Fruit fly (Drosophila melanogaster) whole organism, wandering third instar larva: ENCODE results near the gene Ilp7.

Experiments used
- Abd-B ChIP-seq: fragments of >200 bp; optimal IDR thresholded peaks from 2 replicates; lab custom pipeline; 2017; ENCODE audit warnings: missing biosample characterization, missing genetic modification characterization
- CG32264 ChIP-seq: fragments of 200-800 bp; sonication (Bioruptor generic); optimal IDR thresholded peaks from 2 replicates; lab custom pipeline; 2016; ENCODE audit warnings: missing biosample characterization, missing genetic modification characterization
- CG9705 ChIP-seq: fragments of 200-800 bp; sonication (Bioruptor generic); optimal IDR thresholded peaks from 2 replicates; lab custom pipeline; 2018; ENCODE audit warnings: missing biosample characterization, mild to moderate bottlenecking, missing genetic modification characterization
- CrebA ChIP-seq: fragments of 200-800 bp; sonication (Bioruptor generic); optimal IDR thresholded peaks from 2 replicates; lab custom pipeline; 2016; ENCODE audit warnings: missing biosample characterization, mild to moderate bottlenecking, missing genetic modification characterization, borderline replicate concordance
- Dfd ChIP-seq: fragments of >200 bp; optimal IDR thresholded peaks from 2 replicates; lab custom pipeline; 2017; ENCODE audit warnings: missing biosample characterization, missing genetic modification characterization
- Dif ChIP-seq: fragments of 200-275, 200-300 bp; sonication (Bioruptor generic); optimal IDR thresholded peaks from 2 replicates; lab custom pipeline; 2018; ENCODE audit warnings: missing biosample characterization, missing genetic modification characterization; ENCODE audit not compliant: partially characterized antibody
- GATAd ChIP-seq: sonication (Bioruptor generic); optimal IDR thresholded peaks from 2 replicates; lab custom pipeline; 2016; ENCODE audit warnings: missing biosample characterization, missing genetic modification characterization
- HLH106 ChIP-seq: fragments of 200-800 bp; optimal IDR thresholded peaks from 3 replicates; lab custom pipeline; 2019; ENCODE audit warnings: missing biosample characterization, mild to moderate bottlenecking, missing genetic modification characterization, moderate library complexity
- Hnf4 ChIP-seq: fragments of 200-800 bp; sonication (Bioruptor generic); optimal IDR thresholded peaks from 2 replicates; lab custom pipeline; 2016; ENCODE audit warnings: missing biosample characterization, mild to moderate bottlenecking, missing genetic modification characterization
- Hr78 ChIP-seq: fragments of >200 bp; optimal IDR thresholded peaks from 2 replicates; lab custom pipeline; 2017; ENCODE audit warnings: missing biosample characterization, missing genetic modification characterization
- Hr83 ChIP-seq: fragments of 200-300 bp; sonication (Bioruptor generic); optimal IDR thresholded peaks from 2 replicates; lab custom pipeline; 2016; ENCODE audit warnings: missing biosample characterization, mild to moderate bottlenecking, missing genetic modification characterization, moderate library complexity; ENCODE audit not compliant: poor library complexity, severe bottlenecking
- Jra ChIP-seq: sonication (Bioruptor generic); optimal IDR thresholded peaks from 2 replicates; lab custom pipeline; 2016; ENCODE audit warnings: missing biosample characterization, missing genetic modification characterization
- Mio ChIP-seq: sonication (Bioruptor generic); optimal IDR thresholded peaks from 2 replicates; lab custom pipeline; 2016; ENCODE audit warnings: missing biosample characterization, missing genetic modification characterization
- Myc ChIP-seq: fragments of >200 bp; optimal IDR thresholded peaks from 2 replicates; lab custom pipeline; 2017
- N ChIP-seq: fragments of >200 bp; optimal IDR thresholded peaks from 2 replicates; lab custom pipeline; 2018; ENCODE audit warnings: missing biosample characterization, missing external identifiers, missing genetic modification characterization
- OdsH ChIP-seq: fragments of 200-800 bp; sonication (Bioruptor generic); optimal IDR thresholded peaks from 2 replicates; lab custom pipeline; 2016; ENCODE audit warnings: missing biosample characterization, mild to moderate bottlenecking, missing genetic modification characterization
- Rel ChIP-seq, 2 experiments: fragments of 200-800 bp; sonication (Bioruptor generic) in 1 of 2; optimal IDR thresholded peaks; 2 replicates in 1 of 2; 3 replicates in 1 of 2; lab custom pipeline; 2016 to 2019; ENCODE audit warnings: mild to moderate bottlenecking in 2 of 2, missing biosample characterization in 2 of 2, missing genetic modification characterization in 2 of 2, moderate library complexity in 1 of 2
- Sp1 ChIP-seq: fragments of 200-800 bp; sonication (Bioruptor generic); optimal IDR thresholded peaks from 3 replicates; lab custom pipeline; 2019; ENCODE audit warnings: missing biosample characterization, mild to moderate bottlenecking, missing genetic modification characterization, moderate library complexity
- Vsx2 ChIP-seq: fragments of 200-300, 225-300 bp; sonication (Bioruptor generic); optimal IDR thresholded peaks from 2 replicates; lab custom pipeline; 2018; ENCODE audit warnings: missing biosample characterization, missing genetic modification characterization; ENCODE audit not compliant: partially characterized antibody
- br ChIP-seq: fragments of 200-800 bp; sonication (Bioruptor generic); optimal IDR thresholded peaks from 2 replicates; lab custom pipeline; 2016; ENCODE audit warnings: missing biosample characterization, missing genetic modification characterization
- brk ChIP-seq: fragments of 200-800 bp; sonication (Bioruptor generic); optimal IDR thresholded peaks from 2 replicates; lab custom pipeline; 2016; ENCODE audit warnings: missing biosample characterization, mild to moderate bottlenecking, missing genetic modification characterization
- dl ChIP-seq, 2 experiments: fragments of 175-275, 200-275 bp in 1 of 2; fragments of 200-275 bp in 1 of 2; sonication (Bioruptor generic); optimal IDR thresholded peaks; lab custom pipeline; 2018; ENCODE audit warnings: mild to moderate bottlenecking in 2 of 2, missing biosample characterization in 2 of 2, missing genetic modification characterization in 2 of 2, moderate library complexity in 2 of 2; ENCODE audit not compliant: partially characterized antibody in 2 of 2, insufficient read depth in 1 of 2
- dmrt93B ChIP-seq: fragments of 200-800 bp; sonication (Bioruptor generic); optimal IDR thresholded peaks from 2 replicates; lab custom pipeline; 2018; ENCODE audit warnings: missing biosample characterization, mild to moderate bottlenecking, missing genetic modification characterization
- dsf ChIP-seq: sonication (Bioruptor generic); optimal IDR thresholded peaks from 2 replicates; lab custom pipeline; 2016; ENCODE audit warnings: missing biosample characterization, missing genetic modification characterization, borderline replicate concordance
- ey ChIP-seq: fragments of 200-800 bp; sonication (Bioruptor generic); optimal IDR thresholded peaks from 2 replicates; lab custom pipeline; 2016; ENCODE audit warnings: missing biosample characterization, missing genetic modification characterization
- foxo ChIP-seq, 2 experiments: fragments of 200-800 bp; sonication (Bioruptor generic); optimal IDR thresholded peaks; 2 replicates in 1 of 2; 3 replicates in 1 of 2; lab custom pipeline; 2016 to 2017; ENCODE audit warnings: missing biosample characterization in 2 of 2, missing genetic modification characterization in 2 of 2
- fru ChIP-seq: fragments of 200-800 bp; sonication (Bioruptor generic); optimal IDR thresholded peaks from 3 replicates; lab custom pipeline; 2016; ENCODE audit warnings: missing biosample characterization, mild to moderate bottlenecking, missing genetic modification characterization
- h ChIP-seq: fragments of 200-800 bp; sonication (Bioruptor generic); optimal IDR thresholded peaks from 3 replicates; lab custom pipeline; 2016; ENCODE audit warnings: missing biosample characterization, mild to moderate bottlenecking, missing genetic modification characterization
- jim ChIP-seq: fragments of 175-275, 200-325 bp; sonication (Bioruptor generic); optimal IDR thresholded peaks from 2 replicates; lab custom pipeline; 2016; ENCODE audit warnings: missing biosample characterization, mild to moderate bottlenecking, missing genetic modification characterization
- lola ChIP-seq: fragments of >200 bp; optimal IDR thresholded peaks from 2 replicates; lab custom pipeline; 2017; ENCODE audit warnings: missing biosample characterization, missing genetic modification characterization
- pan ChIP-seq: fragments of >200 bp; optimal IDR thresholded peaks from 2 replicates; lab custom pipeline; 2017
- psq ChIP-seq: fragments of 200-800 bp; sonication (Bioruptor generic); optimal IDR thresholded peaks from 3 replicates; lab custom pipeline; 2017; ENCODE audit warnings: missing biosample characterization, mild to moderate bottlenecking, missing genetic modification characterization, moderate library complexity
- rgr ChIP-seq: fragments of 200-800 bp; sonication (Bioruptor generic); optimal IDR thresholded peaks from 3 replicates; lab custom pipeline; 2016; ENCODE audit warnings: missing biosample characterization, mild to moderate bottlenecking, missing genetic modification characterization
- sage ChIP-seq: fragments of 200-800 bp; sonication (Bioruptor generic); optimal IDR thresholded peaks from 2 replicates; lab custom pipeline; 2016; ENCODE audit warnings: missing biosample characterization, mild to moderate bottlenecking, missing genetic modification characterization
- sv ChIP-seq: fragments of 200-800 bp; sonication (Bioruptor generic); optimal IDR thresholded peaks from 3 replicates; lab custom pipeline; 2016; ENCODE audit warnings: missing biosample characterization, missing genetic modification characterization
- tai ChIP-seq: sonication (Bioruptor generic); optimal IDR thresholded peaks from 2 replicates; lab custom pipeline; 2016; ENCODE audit warnings: missing biosample characterization, missing genetic modification characterization
- usp ChIP-seq: fragments of >200 bp; optimal IDR thresholded peaks from 2 replicates; lab custom pipeline; 2017; ENCODE audit warnings: missing biosample characterization, missing genetic modification characterization
- woc ChIP-seq: sonication (Bioruptor generic); optimal IDR thresholded peaks from 2 replicates; lab custom pipeline; 2016; ENCODE audit warnings: missing biosample characterization, mild to moderate bottlenecking, missing genetic modification characterization

Gene Ilp7

dm6 chrX:3686469-3687410, 19.3 kb downstream of the Ilp7 start (continued):
- TF ChIP-seq Hr83 (no peak), foxo (GFP tag; optimal IDR thresholded peaks at IDR 0.05; lab: Kevin White, UChicago) (peak; percentile 28 to 88), Jra (GFP tag; lab: Kevin White, UChicago) (peak; percentile 32)

- peak; percentile 44 for TF ChIP-seq HLH106 (tag; lab: Kevin White, UChicago)
- TF ChIP-seq usp (GFP tag; lab: Kevin White, UChicago): no peak
- no peak for TF ChIP-seq Rel (GFP tag; optimal IDR thresholded peaks at IDR 0.05; lab: Kevin White, UChicago)
- no peak for TF ChIP-seq Rel (tag; optimal IDR thresholded peaks at IDR 0.05; lab: Kevin White, UChicago)
- TF ChIP-seq CG9705 (GFP tag; lab: Kevin White, UChicago): no peak
- no peak for TF ChIP-seq brk (GFP tag; lab: Kevin White, UChicago)
- TF ChIP-seq fru (GFP tag; lab: Kevin White, UChicago): peak; percentile 64
- no peak for TF ChIP-seq pan (lab: Kevin White, UChicago)
- peak; percentile 38 for TF ChIP-seq Sp1
- TF ChIP-seq h (GFP tag; lab: Kevin White, UChicago): peak; percentile 62
- TF ChIP-seq Abd-B (GFP tag; lab: Kevin White, UChicago): no peak
- peak; percentile 24 for TF ChIP-seq sv
- TF ChIP-seq jim: no peak
- no peak for TF ChIP-seq tai
- TF ChIP-seq CG32264 (GFP tag; lab: Kevin White, UChicago): no peak
- TF ChIP-seq Myc (lab: Kevin White, UChicago): no peak
- no peak for TF ChIP-seq CrebA (GFP tag; lab: Kevin White, UChicago)
- TF ChIP-seq GATAd (GFP tag; lab: Kevin White, UChicago): no peak
- no peak for TF ChIP-seq N (GFP tag; lab: Kevin White, UChicago)
- no peak for TF ChIP-seq dsf
- peak; percentile 40 for TF ChIP-seq psq (GFP tag; lab: Kevin White, UChicago)
- no peak for TF ChIP-seq Hr78
- TF ChIP-seq Jra (GFP tag; lab: Kevin White, UChicago): no peak
- TF ChIP-seq Hnf4: peak; percentile 14
- no peak for TF ChIP-seq sage (GFP tag; lab: Kevin White, UChicago)
- TF ChIP-seq dmrt93B (GFP tag; lab: Kevin White, UChicago): peak; percentile 2
- TF ChIP-seq OdsH (GFP tag; lab: Kevin White, UChicago): peak; percentile 57
- peak; percentile 47 to 60 for TF ChIP-seq dl (GFP tag; optimal IDR thresholded peaks at IDR 0.05; lab: Kevin White, UChicago; ENCODE audit: insufficient read depth in 1 of 2, partially characterized antibody in 2 of 2)
- TF ChIP-seq woc (GFP tag; lab: Kevin White, UChicago): peak; percentile 68
- no peak for TF ChIP-seq Hr83
- peak; percentile 66 for TF ChIP-seq rgr
- no peak for TF ChIP-seq Dfd (GFP tag; lab: Kevin White, UChicago)
- peak in 1 of 2 experiments; percentile 67 for TF ChIP-seq foxo (GFP tag; optimal IDR thresholded peaks at IDR 0.05; lab: Kevin White, UChicago)
- no peak for TF ChIP-seq Vsx2 (GFP tag; lab: Kevin White, UChicago)
- TF ChIP-seq Mio (GFP tag; lab: Kevin White, UChicago): no peak
- peak; percentile 71 for TF ChIP-seq br
- TF ChIP-seq Dif: peak; percentile 82
- peak; percentile 81 for TF ChIP-seq ey (GFP tag; lab: Kevin White, UChicago)
- no peak for TF ChIP-seq lola (GFP tag; lab: Kevin White, UChicago)
These were observed 20.5 kb downstream of the Ilp7 start for dm6 chrX:3687837-3688375.
